Worm (Caenorhabditis elegans) whole organism, late embryonic: Measurements from ENCODE around the gene C33G3.6.

Source experiments
- C38D4.7 ChIP-seq: fragments of 200-800 bp; sonication (Bioruptor generic); optimal IDR thresholded peaks from 2 replicates; lab custom pipeline; 2018; ENCODE audit warnings: mild to moderate bottlenecking, missing genetic modification characterization, moderate library complexity, missing compliant biosample characterization
- F13H6.1 ChIP-seq: sonication (generic microtip); optimal IDR thresholded peaks from 2 replicates; lab custom pipeline; 2016; ENCODE audit warnings: missing genetic modification characterization, missing compliant biosample characterization
- ahr-1 ChIP-seq: sonication (generic microtip); optimal IDR thresholded peaks from 2 replicates; lab custom pipeline; 2016; ENCODE audit warnings: missing genetic modification characterization, missing compliant biosample characterization
- ama-1 ChIP-seq: fragments of 150-350 bp; optimal IDR thresholded peaks from 2 replicates; lab custom pipeline; 2014
- ceh-2 ChIP-seq: sonication (generic microtip); optimal IDR thresholded peaks from 2 replicates; lab custom pipeline; 2016; ENCODE audit warnings: missing genotype, missing genetic modification characterization, missing compliant biosample characterization
- ceh-24 ChIP-seq: sonication (generic microtip); optimal IDR thresholded peaks from 2 replicates; lab custom pipeline; 2016; ENCODE audit warnings: mild to moderate bottlenecking, missing genetic modification characterization, missing compliant biosample characterization
- ceh-31 ChIP-seq: sonication (generic microtip); optimal IDR thresholded peaks from 2 replicates; lab custom pipeline; 2016; ENCODE audit warnings: missing genetic modification characterization, missing compliant biosample characterization
- ceh-34 ChIP-seq: sonication (generic microtip); optimal IDR thresholded peaks from 2 replicates; lab custom pipeline; 2016; ENCODE audit warnings: mild to moderate bottlenecking, missing genetic modification characterization, missing compliant biosample characterization
- ceh-45 ChIP-seq: fragments of 200-800 bp; sonication (Bioruptor generic); IDR thresholded peaks from 2 replicates; pipeline ENCODE4 v1.3.6; 2022; ENCODE audit warnings: missing genetic modification reagents, missing genetic modification characterization, missing compliant biosample characterization
- ceh-48 ChIP-seq: sonication (generic microtip); optimal IDR thresholded peaks from 2 replicates; lab custom pipeline; 2016; ENCODE audit warnings: missing genetic modification characterization, inconsistent platforms, missing compliant biosample characterization
- ceh-6 ChIP-seq: fragments of 200-800 bp; sonication (Bioruptor generic); optimal IDR thresholded peaks from 2 replicates; lab custom pipeline; 2018; ENCODE audit warnings: mild to moderate bottlenecking, missing genetic modification characterization, missing compliant biosample characterization
- ceh-9 ChIP-seq: sonication (generic microtip); optimal IDR thresholded peaks from 2 replicates; lab custom pipeline; 2016; ENCODE audit warnings: mild to moderate bottlenecking, missing genetic modification characterization, inconsistent platforms, missing compliant biosample characterization
- dmd-4 ChIP-seq: sonication (generic microtip); optimal IDR thresholded peaks from 2 replicates; lab custom pipeline; 2016; ENCODE audit warnings: borderline replicate concordance, missing genetic modification characterization, missing compliant biosample characterization
- elt-4 ChIP-seq: sonication (generic microtip); optimal IDR thresholded peaks from 2 replicates; lab custom pipeline; 2016; ENCODE audit warnings: missing genetic modification characterization, missing compliant biosample characterization
- ets-4 ChIP-seq: sonication (generic microtip); optimal IDR thresholded peaks from 2 replicates; lab custom pipeline; 2016; ENCODE audit warnings: missing genetic modification characterization, missing compliant biosample characterization
- eyg-1 ChIP-seq: sonication (generic microtip); optimal IDR thresholded peaks from 2 replicates; lab custom pipeline; 2016; ENCODE audit warnings: missing genotype, missing genetic modification characterization, missing compliant biosample characterization
- fax-1 ChIP-seq: sonication (generic microtip); optimal IDR thresholded peaks from 2 replicates; lab custom pipeline; 2016; ENCODE audit warnings: missing genotype, missing genetic modification characterization, missing compliant biosample characterization
- gmeb-2 ChIP-seq: sonication (generic microtip); optimal IDR thresholded peaks from 2 replicates; lab custom pipeline; 2016; ENCODE audit warnings: missing genetic modification characterization, inconsistent platforms, missing compliant biosample characterization
- hlh-15 ChIP-seq: sonication (generic microtip); optimal IDR thresholded peaks from 2 replicates; lab custom pipeline; 2016; ENCODE audit warnings: missing genetic modification characterization, missing compliant biosample characterization
- hlh-6 ChIP-seq: sonication (generic microtip); optimal IDR thresholded peaks from 2 replicates; lab custom pipeline; 2016; ENCODE audit warnings: missing genotype, missing genetic modification characterization, missing compliant biosample characterization
- hlh-8 ChIP-seq: sonication (generic microtip); optimal IDR thresholded peaks from 2 replicates; lab custom pipeline; 2016; ENCODE audit warnings: missing genotype, missing genetic modification characterization, missing compliant biosample characterization
- lim-6 ChIP-seq: sonication (generic microtip); optimal IDR thresholded peaks from 2 replicates; lab custom pipeline; 2016; ENCODE audit warnings: missing genetic modification characterization, missing compliant biosample characterization
- lin-11 ChIP-seq: fragments of 200-800 bp; sonication (Bioruptor generic); optimal IDR thresholded peaks from 2 replicates; lab custom pipeline; 2018; ENCODE audit warnings: mild to moderate bottlenecking, missing genetic modification characterization, missing compliant biosample characterization
- mec-3 ChIP-seq: sonication (generic microtip); optimal IDR thresholded peaks from 2 replicates; lab custom pipeline; 2016; ENCODE audit warnings: borderline replicate concordance, missing genetic modification characterization, missing compliant biosample characterization
- nfya-1 ChIP-seq: sonication (generic microtip); optimal IDR thresholded peaks from 2 replicates; lab custom pipeline; 2017; ENCODE audit warnings: missing genetic modification characterization, mild to moderate bottlenecking, missing compliant biosample characterization, antibody characterized with exemption, moderate library complexity
- nhr-11 ChIP-seq: fragments of 150-350 bp; optimal IDR thresholded peaks from 2 replicates; lab custom pipeline; 2014; ENCODE audit warnings: missing biosample characterization, missing genetic modification characterization
- odd-2 ChIP-seq: sonication (generic microtip); optimal IDR thresholded peaks from 2 replicates; lab custom pipeline; 2017; ENCODE audit warnings: antibody characterized with exemption, mild to moderate bottlenecking, missing genetic modification characterization, missing compliant biosample characterization
- pha-2 ChIP-seq: sonication (generic microtip); optimal IDR thresholded peaks from 2 replicates; lab custom pipeline; 2017; ENCODE audit warnings: mild to moderate bottlenecking, missing genetic modification characterization, missing compliant biosample characterization
- ref-2 ChIP-seq: sonication (generic microtip); optimal IDR thresholded peaks from 2 replicates; lab custom pipeline; 2016; ENCODE audit warnings: missing genetic modification characterization, missing compliant biosample characterization
- sdc-2 ChIP-seq: sonication (generic microtip); optimal IDR thresholded peaks from 2 replicates; lab custom pipeline; 2016; ENCODE audit warnings: missing genotype, missing genetic modification characterization, missing compliant biosample characterization
- syd-9 ChIP-seq: sonication (generic microtip); optimal IDR thresholded peaks from 2 replicates; lab custom pipeline; 2016; ENCODE audit warnings: mild to moderate bottlenecking, missing genetic modification characterization, moderate library complexity, missing compliant biosample characterization
- ttx-3 ChIP-seq: sonication (generic microtip); optimal IDR thresholded peaks from 2 replicates; lab custom pipeline; 2016; ENCODE audit warnings: missing genetic modification reagents, missing genetic modification characterization, missing compliant biosample characterization
- unc-3 ChIP-seq, 2 experiments: fragments of 200-800 bp in 1 of 2; sonication (Bioruptor generic) in 1 of 2; sonication (generic microtip) in 1 of 2; conservative IDR thresholded peaks in 1 of 2; optimal IDR thresholded peaks in 1 of 2; 2 replicates each; pipeline versions ENCODE4 v1.3.6 to Lab custom; 2016 to 2022; ENCODE audit warnings: missing compliant biosample characterization in 2 of 2, missing genetic modification characterization in 2 of 2, missing genetic modification reagents in 1 of 2
- unc-42 ChIP-seq: sonication (generic microtip); optimal IDR thresholded peaks from 2 replicates; lab custom pipeline; 2016; ENCODE audit warnings: missing genotype, missing genetic modification characterization, missing compliant biosample characterization
- unc-86 ChIP-seq: sonication (generic microtip); optimal IDR thresholded peaks from 2 replicates; lab custom pipeline; 2016; ENCODE audit warnings: missing genetic modification characterization, missing compliant biosample characterization
- zip-5 ChIP-seq: sonication (generic microtip); optimal IDR thresholded peaks from 2 replicates; lab custom pipeline; 2016; ENCODE audit warnings: missing genetic modification characterization, missing compliant biosample characterization

Gene C33G3.6

ce11 chrX:14084230-14084629 is at the start of gene C33G3.6:
Gene C33G3.6 (minus strand): TSS chrX:14084330.
- TF ChIP-seq ceh-31 (tag; lab: Kevin White, UChicago), result no peak
- TF ChIP-seq C38D4.7 (GFP tag; lab: Kevin White, UChicago), result no peak
- TF ChIP-seq nfya-1, result no peak
- no peak for TF ChIP-seq dmd-4 (tag; lab: Kevin White, UChicago)
- TF ChIP-seq fax-1 (tag; lab: Kevin White, UChicago), result no peak
- no peak for TF ChIP-seq ceh-9 (tag; lab: Kevin White, UChicago)
- TF ChIP-seq ttx-3 (tag; lab: Kevin White, UChicago), result no peak
- no peak for TF ChIP-seq zip-5 (tag; lab: Kevin White, UChicago)
- no peak for TF ChIP-seq ceh-45 (GFP tag; lab: Robert Waterston, UW)
- TF ChIP-seq odd-2 (tag; lab: Kevin White, UChicago), result no peak

DNA sequence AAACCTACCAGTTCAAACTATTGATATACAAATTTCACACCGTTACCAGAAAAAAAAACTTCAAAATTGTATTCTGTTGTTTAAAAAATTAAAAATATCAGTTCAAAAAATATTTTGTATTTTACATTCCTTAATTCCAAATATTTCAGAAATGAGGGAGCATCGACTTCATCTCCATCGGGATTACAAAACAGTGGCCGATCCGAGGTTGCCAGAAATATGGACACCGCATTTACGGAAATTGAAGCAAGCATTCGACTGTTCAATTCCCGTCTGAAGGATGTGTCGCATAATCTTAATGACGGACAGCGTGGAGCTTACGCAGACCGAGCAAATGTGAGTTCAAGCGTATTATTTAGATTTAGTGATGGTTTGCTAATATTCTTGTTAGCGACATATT is 48.5 kb upstream of the C33G3.6 start:
- TF ChIP-seq fax-1 (tag; lab: Kevin White, UChicago), result no peak
- no peak for TF ChIP-seq nfya-1
- no peak for TF ChIP-seq lin-11 (tag; lab: Kevin White, UChicago)
- no peak for TF ChIP-seq unc-42 (tag; lab: Kevin White, UChicago)
- TF ChIP-seq ceh-6 (GFP tag; lab: Kevin White, UChicago), result no peak
- TF ChIP-seq nhr-11 (tag; lab: Kevin White, UChicago), result no peak
- no peak for TF ChIP-seq mec-3 (tag; lab: Kevin White, UChicago)
- no peak for TF ChIP-seq ama-1 (lab: Kevin White, UChicago)
- TF ChIP-seq ceh-2 (tag; lab: Kevin White, UChicago), result no peak
- no peak for TF ChIP-seq unc-86 (tag; lab: Kevin White, UChicago)
- no peak for TF ChIP-seq gmeb-2 (tag; lab: Kevin White, UChicago)
- TF ChIP-seq hlh-6 (tag; lab: Kevin White, UChicago), result no peak
- no peak for TF ChIP-seq C38D4.7 (GFP tag; lab: Kevin White, UChicago)
- no peak for TF ChIP-seq ref-2
- TF ChIP-seq F13H6.1 (tag; lab: Kevin White, UChicago), result no peak
- TF ChIP-seq, all 69 proteins: peak for 0

DNA sequence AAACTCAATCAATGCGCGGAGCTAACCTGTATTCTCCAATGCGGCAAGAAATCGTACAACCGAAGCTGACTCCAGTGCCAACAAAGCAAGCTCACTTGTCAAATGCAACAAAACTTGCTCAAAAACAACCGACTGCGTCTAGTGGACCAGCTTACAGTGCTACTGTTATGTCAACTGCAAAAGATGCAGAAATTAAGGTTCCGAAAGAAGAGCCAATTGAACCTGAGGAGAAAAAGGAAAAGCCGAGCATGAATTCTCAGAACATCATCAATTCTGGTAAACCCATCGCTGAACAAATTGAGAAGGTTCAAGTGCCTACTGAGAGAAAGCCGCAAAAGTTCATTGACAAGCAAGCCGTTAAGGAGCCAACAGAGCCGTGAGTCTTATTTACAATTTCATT is 47.3 kb upstream of the C33G3.6 start:
- TF ChIP-seq ceh-48 (tag; lab: Kevin White, UChicago) (no peak), pha-2 (no peak), nhr-11 (tag; lab: Kevin White, UChicago) (no peak), eyg-1 (tag; lab: Kevin White, UChicago) (no peak), ref-2 (no peak), lim-6 (tag; lab: Kevin White, UChicago) (no peak), ets-4 (tag; lab: Kevin White, UChicago) (no peak), ceh-6 (GFP tag; lab: Kevin White, UChicago) (no peak), sdc-2 (tag; lab: Kevin White, UChicago) (no peak), mec-3 (tag; lab: Kevin White, UChicago) (no peak), ttx-3 (tag; lab: Kevin White, UChicago) (no peak), hlh-8 (tag; lab: Kevin White, UChicago) (no peak), zip-5 (tag; lab: Kevin White, UChicago) (no peak), ahr-1 (tag; lab: Kevin White, UChicago) (no peak), hlh-15 (tag; lab: Kevin White, UChicago) (no peak), syd-9 (tag; lab: Kevin White, UChicago) (no peak), unc-3 (GFP tag; conservative IDR thresholded peaks at IDR 0.05; lab: Robert Waterston, UW) (no peak), unc-3 (tag; optimal IDR thresholded peaks at IDR 0.05; lab: Kevin White, UChicago) (no peak), elt-4 (tag; lab: Kevin White, UChicago) (no peak), ceh-24 (tag; lab: Kevin White, UChicago) (no peak), ceh-34 (tag; lab: Kevin White, UChicago) (no peak)
